Fruit fly (Drosophila melanogaster): ENCODE measurements around the gene CG34268.

Gene CG34268

dm6 chr3L:548304-549198, 47.8 kb downstream of the CG34268 start:
- TF ChIP-seq OdsH (GFP tag; optimal IDR thresholded peaks at IDR 0.05) (peak; percentile 15), brk (GFP tag; optimal IDR thresholded peaks at IDR 0.05) (peak; percentile 17), Dfd (GFP tag; optimal IDR thresholded peaks at IDR 0.05) (no peak), HLH106 (tag; optimal IDR thresholded peaks at IDR 0.05) (peak; percentile 14), Abd-B (GFP tag; optimal IDR thresholded peaks at IDR 0.05) (no peak), Hr78 (GFP tag; optimal IDR thresholded peaks at IDR 0.05) (no peak), usp (GFP tag; optimal IDR thresholded peaks at IDR 0.05) (no peak), Vsx2 (GFP tag; optimal IDR thresholded peaks at IDR 0.05; ENCODE audit: partially characterized antibody) (no peak), foxo (GFP tag; optimal IDR thresholded peaks at IDR 0.05) (peak; percentile 8 to 12), dmrt93B (GFP tag; optimal IDR thresholded peaks at IDR 0.05) (peak; percentile 3), woc (GFP tag; optimal IDR thresholded peaks at IDR 0.05) (no peak), br (GFP tag; optimal IDR thresholded peaks at IDR 0.05) (peak; percentile 62), rgr (GFP tag; optimal IDR thresholded peaks at IDR 0.05) (peak; percentile 30), lola (GFP tag; optimal IDR thresholded peaks at IDR 0.05) (no peak), jim (GFP tag; optimal IDR thresholded peaks at IDR 0.05) (peak; percentile 88), Sp1 (GFP tag; optimal IDR thresholded peaks at IDR 0.05) (peak; percentile 71), ey (GFP tag; optimal IDR thresholded peaks at IDR 0.05) (no peak), Dif (GFP tag; optimal IDR thresholded peaks at IDR 0.05; ENCODE audit: partially characterized antibody) (no peak), tai (GFP tag; optimal IDR thresholded peaks at IDR 0.05) (no peak), Hnf4 (GFP tag; optimal IDR thresholded peaks at IDR 0.05) (peak; percentile 36), fru (GFP tag; optimal IDR thresholded peaks at IDR 0.05) (peak; percentile 27), Hr83 (GFP tag; optimal IDR thresholded peaks at IDR 0.05; ENCODE audit: poor library complexity, severe bottlenecking) (peak; percentile 35), GATAd (GFP tag; optimal IDR thresholded peaks at IDR 0.05) (no peak), h (GFP tag; optimal IDR thresholded peaks at IDR 0.05) (peak; percentile 89), dsf (GFP tag; optimal IDR thresholded peaks at IDR 0.05; ENCODE audit: borderline replicate concordance) (no peak), sv (GFP tag; optimal IDR thresholded peaks at IDR 0.05) (no peak), Myc (optimal IDR thresholded peaks at IDR 0.05) (no peak), Rel (GFP tag; optimal IDR thresholded peaks at IDR 0.05) (peak; percentile 11), Rel (tag; optimal IDR thresholded peaks at IDR 0.05) (peak; percentile 93), psq (GFP tag; optimal IDR thresholded peaks at IDR 0.05) (peak; percentile 55), sage (GFP tag; optimal IDR thresholded peaks at IDR 0.05) (peak; percentile 18), Jra (GFP tag; optimal IDR thresholded peaks at IDR 0.05) (no peak)

- TF ChIP-seq woc (GFP tag; optimal IDR thresholded peaks at IDR 0.05): peak; percentile 87
- peak; percentile 43 for TF ChIP-seq CG9705 (GFP tag; optimal IDR thresholded peaks at IDR 0.05)
- TF ChIP-seq Rel (GFP tag; optimal IDR thresholded peaks at IDR 0.05): no peak
- peak; percentile 91 for TF ChIP-seq Rel (tag; optimal IDR thresholded peaks at IDR 0.05)
- peak; percentile 57 for TF ChIP-seq psq (GFP tag; optimal IDR thresholded peaks at IDR 0.05)
- peak; percentile 76 for TF ChIP-seq Sp1 (GFP tag; optimal IDR thresholded peaks at IDR 0.05)
- no peak for TF ChIP-seq Mio (GFP tag; optimal IDR thresholded peaks at IDR 0.05)
- TF ChIP-seq HLH106 (tag; optimal IDR thresholded peaks at IDR 0.05): peak; percentile 69
- TF ChIP-seq Hnf4 (GFP tag; optimal IDR thresholded peaks at IDR 0.05): peak; percentile 12
- peak; percentile 56 for TF ChIP-seq tai (GFP tag; optimal IDR thresholded peaks at IDR 0.05)
- peak; percentile 60 for TF ChIP-seq rgr (GFP tag; optimal IDR thresholded peaks at IDR 0.05)
- no peak for TF ChIP-seq sage (GFP tag; optimal IDR thresholded peaks at IDR 0.05)
- peak; percentile 75 for TF ChIP-seq ey (GFP tag; optimal IDR thresholded peaks at IDR 0.05)
- peak; percentile 42 for TF ChIP-seq dmrt93B (GFP tag; optimal IDR thresholded peaks at IDR 0.05)
- peak; percentile 71 for TF ChIP-seq h (GFP tag; optimal IDR thresholded peaks at IDR 0.05)
- TF ChIP-seq GATAd (GFP tag; optimal IDR thresholded peaks at IDR 0.05): no peak
- peak; percentile 76 for TF ChIP-seq fru (GFP tag; optimal IDR thresholded peaks at IDR 0.05)
- TF ChIP-seq OdsH (GFP tag; optimal IDR thresholded peaks at IDR 0.05): peak; percentile 72
- no peak for TF ChIP-seq CrebA (GFP tag; optimal IDR thresholded peaks at IDR 0.05; ENCODE audit: borderline replicate concordance)
- peak; percentile 8 for TF ChIP-seq dsf (GFP tag; optimal IDR thresholded peaks at IDR 0.05; ENCODE audit: borderline replicate concordance)
- TF ChIP-seq brk (GFP tag; optimal IDR thresholded peaks at IDR 0.05): no peak
- peak; percentile 71 for TF ChIP-seq br (GFP tag; optimal IDR thresholded peaks at IDR 0.05)
- TF ChIP-seq foxo (GFP tag; optimal IDR thresholded peaks at IDR 0.05): peak in 1 of 2 experiments; percentile 83
- TF ChIP-seq Jra (GFP tag; optimal IDR thresholded peaks at IDR 0.05): peak; percentile 63
Observed at dm6 chr3L:550082-550827, 49.5 kb downstream of the CG34268 start.

Measured in whole organism, wandering third instar larva.